Worm (Caenorhabditis elegans): ENCODE measurements around the gene lnkn-1.

- TF ChIP-seq snpc-4 (tag; optimal IDR thresholded peaks at IDR 0.05) (no peak), alr-1 (tag; optimal IDR thresholded peaks at IDR 0.05) (no peak), unc-62 (GFP tag; optimal IDR thresholded peaks at IDR 0.05) (no peak), ceh-82 (tag; optimal IDR thresholded peaks at IDR 0.05) (no peak), lin-11 (tag; optimal IDR thresholded peaks at IDR 0.05) (no peak), aly-2 (tag; optimal IDR thresholded peaks at IDR 0.05) (no peak), ZK546.5 (tag; optimal IDR thresholded peaks at IDR 0.05) (no peak), blmp-1 (tag; optimal IDR thresholded peaks at IDR 0.05; ENCODE audit: insufficient read depth) (no peak), zag-1 (tag; optimal IDR thresholded peaks at IDR 0.05) (no peak), ztf-11 (tag; optimal IDR thresholded peaks at IDR 0.05) (no peak), nhr-23 (tag; optimal IDR thresholded peaks at IDR 0.05) (no peak)
Observed at ce11 chrIII:8845114-8845513, 44.9 kb upstream of the lnkn-1 start, which contains the start of gene F44E2.6.
